Fruit fly (Drosophila melanogaster): ENCODE measurements around the gene CG42455.

DNA sequence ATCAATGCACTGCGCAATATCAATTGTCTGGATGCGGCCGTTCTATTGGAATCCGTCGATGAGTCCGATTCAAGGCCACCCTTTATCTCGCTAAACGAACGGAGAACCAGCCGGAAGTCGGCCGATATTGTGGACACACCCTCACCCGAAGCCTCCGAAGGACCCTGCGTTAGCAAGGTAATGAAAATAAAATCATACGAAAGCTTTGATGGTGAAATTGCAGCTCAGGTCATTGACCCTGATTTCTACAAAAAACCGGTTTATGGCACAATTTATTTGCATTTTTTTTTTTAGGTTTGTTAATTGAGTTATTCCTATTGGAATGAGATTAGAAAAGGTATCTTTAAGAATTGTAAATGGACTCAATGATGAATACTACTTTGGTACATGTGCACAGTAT lies 3.0 kb upstream of the CG42455 start:
- no peak for TF ChIP-seq CTCF (optimal IDR thresholded peaks at IDR 0.05)
- no peak for TF ChIP-seq CG8478 (optimal IDR thresholded peaks at IDR 0.05)
